Fruit fly (Drosophila melanogaster) whole organism, pupa: ENCODE data around the gene Vha13.

Experiments
- CG10348 ChIP-seq: fragments of 200-800 bp; sonication (Bioruptor generic); IDR thresholded peaks from 2 replicates; pipeline ENCODE4 v1.3.6; 2022; ENCODE audit warnings: missing biosample characterization, missing genetic modification characterization
- CG17806 ChIP-seq: fragments of 200-800 bp; sonication (Bioruptor generic); optimal IDR thresholded peaks from 2 replicates; lab custom pipeline; 2018; ENCODE audit warnings: missing biosample characterization, mild to moderate bottlenecking, missing genetic modification characterization, moderate library complexity
- CG34367 ChIP-seq: fragments of 200-800 bp; sonication (Bioruptor generic); optimal IDR thresholded peaks from 2 replicates; lab custom pipeline; 2018; ENCODE audit warnings: missing biosample characterization, mild to moderate bottlenecking, missing genetic modification characterization
- CG4496 ChIP-seq: fragments of 200-800 bp; sonication (Bioruptor generic); IDR thresholded peaks from 3 replicates; pipeline ENCODE4 v1.3.6; 2022; ENCODE audit warnings: missing biosample characterization, missing genetic modification characterization
- CG8159 ChIP-seq: fragments of 200-800 bp; sonication (Bioruptor generic); optimal IDR thresholded peaks from 3 replicates; lab custom pipeline; 2018; ENCODE audit warnings: missing biosample characterization, mild to moderate bottlenecking, missing genetic modification characterization, moderate library complexity
- D1 ChIP-seq: fragments of 200-800 bp; sonication (Bioruptor generic); optimal IDR thresholded peaks from 2 replicates; lab custom pipeline; 2018; ENCODE audit warnings: missing biosample characterization, mild to moderate bottlenecking, missing genetic modification characterization, moderate library complexity
- Ets98B ChIP-seq: fragments of 200-800 bp; sonication (Bioruptor generic); IDR thresholded peaks from 2 replicates; pipeline ENCODE4 v1.3.6; 2022; ENCODE audit warnings: missing biosample characterization, missing genetic modification characterization

dm6 chr3R:19672136-19672535 lies 27.9 kb upstream of the Vha13 start:
- TF ChIP-seq Ets98B (GFP tag; lab: Robert Waterston, UW) (no peak), CG10348 (GFP tag; lab: Robert Waterston, UW) (no peak), CG17806 (tag; lab: Kevin White, UChicago) (no peak), CG34367 (tag; lab: Kevin White, UChicago) (no peak), CG8159 (tag; lab: Kevin White, UChicago) (no peak), D1 (tag; lab: Kevin White, UChicago) (no peak), CG4496 (GFP tag; lab: Robert Waterston, UW) (no peak)
